Worm (Caenorhabditis elegans): ENCODE results near the gene F41E6.15.
A peak's percentile ranks its signal among the peaks of the same experiment; 100 is the strongest.

- TF ChIP-seq hlh-26 (GFP tag; conservative IDR thresholded peaks at IDR 0.05) (no peak), nhr-90 (tag; optimal IDR thresholded peaks at IDR 0.05) (no peak), snpc-4 (GFP tag; optimal IDR thresholded peaks at IDR 0.05) (no peak), snpc-4 (tag; optimal IDR thresholded peaks at IDR 0.05) (peak in 2 of 4 experiments; percentile 42 to 55), mcd-1 (GFP tag; IDR thresholded peaks at IDR 0.05) (peak; percentile 71), pha-4 (tag; optimal IDR thresholded peaks at IDR 0.05) (no peak), lin-26 (GFP tag; IDR thresholded peaks at IDR 0.05) (no peak), F37B4.10 (GFP tag; IDR thresholded peaks at IDR 0.05) (no peak)
These were observed 32.6 kb downstream of the F41E6.15 start, which contains the start of the genes F25G6.9 and symk-1 for ce11 chrV:8569841-8570361.
